Worm (Caenorhabditis elegans) whole organism, L4 larva: ENCODE results near the gene cyn-16.

Source experiments
- D1046.2 ChIP-seq: fragments of 200-800 bp; sonication (Bioruptor generic); IDR thresholded peaks from 2 replicates; pipeline ENCODE4 v1.3.6; 2022; ENCODE audit warnings: missing genetic modification characterization, missing compliant biosample characterization
- F44E2.7 ChIP-seq: fragments of 200-800 bp; sonication (Bioruptor generic); IDR thresholded peaks from 2 replicates; pipeline ENCODE4 v2.1.2; 2022; ENCODE audit warnings: missing genetic modification characterization, missing compliant biosample characterization
- T20F7.1 ChIP-seq: fragments of 200-800 bp; sonication (Bioruptor generic); optimal IDR thresholded peaks from 2 replicates; lab custom pipeline; 2018; ENCODE audit warnings: mild to moderate bottlenecking, missing genetic modification characterization, missing compliant biosample characterization
- Y105C5A.15 ChIP-seq: fragments of 200-800 bp; sonication (Bioruptor generic); IDR thresholded peaks from 2 replicates; pipeline ENCODE4 v1.3.6; 2022; ENCODE audit warnings: missing genetic modification characterization, missing compliant biosample characterization
- Y48G9A.11 ChIP-seq: fragments of 200-800 bp; sonication (Bioruptor generic); IDR thresholded peaks from 2 replicates; pipeline ENCODE4 v1.3.6; 2022; ENCODE audit warnings: missing genetic modification reagents, missing genetic modification characterization, missing compliant biosample characterization
- ZK337.2 ChIP-seq: fragments of 200-800 bp; sonication (Bioruptor generic); IDR thresholded peaks from 2 replicates; pipeline ENCODE4 v1.3.6; 2022; ENCODE audit warnings: missing genetic modification reagents, missing genetic modification characterization, missing compliant biosample characterization
- ZK546.5 ChIP-seq, 2 experiments: sonication (generic microtip); optimal IDR thresholded peaks; 2 replicates each; lab custom pipeline; 2017; ENCODE audit warnings: missing biosample characterization in 2 of 2, missing genetic modification characterization in 2 of 2
- aha-1 ChIP-seq: fragments of 150-350 bp; peaks from one replicate; lab custom pipeline; 2014; ENCODE audit warnings: missing biosample characterization, missing genetic modification characterization
- ama-1 ChIP-seq: fragments of 150-350 bp; optimal IDR thresholded peaks from 2 replicates; lab custom pipeline; 2014; ENCODE audit warnings: inconsistent platforms, mixed read lengths
- arid-1 ChIP-seq: fragments of 200-800 bp; sonication (Bioruptor generic); conservative IDR thresholded peaks from 2 replicates; pipeline ENCODE4 v1.3.6; 2022; ENCODE audit warnings: missing genetic modification reagents, missing genetic modification characterization, missing compliant biosample characterization
- attf-4 ChIP-seq: sonication (generic microtip); optimal IDR thresholded peaks from 3 replicates; lab custom pipeline; 2017; ENCODE audit warnings: missing biosample characterization, missing genetic modification characterization
- ceh-28 ChIP-seq: fragments of 150-350 bp; optimal IDR thresholded peaks from 2 replicates; lab custom pipeline; 2014; ENCODE audit warnings: missing biosample characterization, missing genetic modification reagents, missing genetic modification characterization
- ceh-32 ChIP-seq: sonication (generic microtip); optimal IDR thresholded peaks from 2 replicates; lab custom pipeline; 2016; ENCODE audit warnings: mild to moderate bottlenecking, missing genetic modification characterization, missing compliant biosample characterization; ENCODE audit not compliant: poor library complexity
- ceh-62 ChIP-seq: sonication (generic microtip); optimal IDR thresholded peaks from 2 replicates; lab custom pipeline; 2017; ENCODE audit warnings: missing biosample characterization, missing genetic modification characterization
- ceh-82 ChIP-seq: sonication (generic microtip); optimal IDR thresholded peaks from 2 replicates; lab custom pipeline; 2017; ENCODE audit warnings: missing biosample characterization, missing genetic modification characterization
- dmd-6 ChIP-seq: fragments of 200-800 bp; sonication (Bioruptor generic); IDR thresholded peaks from 2 replicates; pipeline ENCODE4 v1.3.6; 2022; ENCODE audit warnings: missing genetic modification reagents, missing genetic modification characterization, missing compliant biosample characterization
- duxl-1 ChIP-seq: sonication (generic microtip); optimal IDR thresholded peaks from 2 replicates; lab custom pipeline; 2016; ENCODE audit warnings: mild to moderate bottlenecking, missing genetic modification characterization, moderate library complexity, missing compliant biosample characterization; ENCODE audit not compliant: poor library complexity
- dve-1 ChIP-seq: sonication (generic microtip); optimal IDR thresholded peaks from 2 replicates; lab custom pipeline; 2017; ENCODE audit warnings: antibody characterized with exemption, mild to moderate bottlenecking, missing genetic modification characterization, missing compliant biosample characterization; ENCODE audit not compliant: insufficient read depth
- hif-1 ChIP-seq, 2 experiments: sonication (generic microtip); optimal IDR thresholded peaks; 2 replicates each; lab custom pipeline; 2016 to 2017; ENCODE audit warnings: missing compliant biosample characterization in 2 of 2, missing genetic modification characterization in 2 of 2, missing genetic modification reagents in 2 of 2, missing genotype in 2 of 2, mild to moderate bottlenecking in 1 of 2
- hlh-11 ChIP-seq: fragments of 200-800 bp; sonication (Bioruptor generic); optimal IDR thresholded peaks from 2 replicates; lab custom pipeline; 2018; ENCODE audit warnings: mild to moderate bottlenecking, missing genetic modification characterization, missing compliant biosample characterization
- hmg-1.1 ChIP-seq: fragments of 200-800 bp; sonication (Bioruptor generic); IDR thresholded peaks from 2 replicates; pipeline ENCODE4 v1.3.6; 2022; ENCODE audit warnings: missing genetic modification reagents, missing genetic modification characterization, missing compliant biosample characterization
- jun-1 ChIP-seq: fragments of 150-350 bp; optimal IDR thresholded peaks from 2 replicates; lab custom pipeline; 2014; ENCODE audit warnings: missing biosample characterization, missing genetic modification reagents, missing genetic modification characterization
- lin-13 ChIP-seq: fragments of 150-350 bp; optimal IDR thresholded peaks from 2 replicates; lab custom pipeline; 2014; ENCODE audit warnings: missing biosample characterization, missing genetic modification reagents, missing genetic modification characterization
- lin-15B ChIP-seq: fragments of 150-350 bp; sonication (generic microtip); optimal IDR thresholded peaks from 3 replicates; lab custom pipeline; 2014; ENCODE audit warnings: missing biosample characterization, missing genetic modification characterization
- lin-29 ChIP-seq: fragments of 200-800 bp; sonication (Bioruptor generic); IDR thresholded peaks from 2 replicates; pipeline ENCODE4 v1.3.6; 2022; ENCODE audit warnings: missing genetic modification reagents, missing genetic modification characterization, missing compliant biosample characterization
- lin-38 ChIP-seq: fragments of 200-800 bp; sonication (Bioruptor generic); IDR thresholded peaks from 2 replicates; pipeline ENCODE4 v1.3.6; 2022; ENCODE audit warnings: missing genetic modification reagents, missing genetic modification characterization, missing compliant biosample characterization
- mdl-1 ChIP-seq, 2 experiments: fragments of 150-350 bp in 1 of 2; sonication (generic microtip) in 1 of 2; optimal IDR thresholded peaks; 2 replicates each; lab custom pipeline; 2014 to 2017; ENCODE audit warnings: missing biosample characterization in 2 of 2, missing genetic modification characterization in 2 of 2
- mdt-29 ChIP-seq: fragments of 200-800 bp; sonication (Bioruptor generic); IDR thresholded peaks from 2 replicates; pipeline ENCODE4 v1.3.6; 2022; ENCODE audit warnings: missing genetic modification reagents, missing genetic modification characterization, missing compliant biosample characterization
- mep-1 ChIP-seq: fragments of 150-350 bp; sonication (generic microtip); optimal IDR thresholded peaks from 3 replicates; lab custom pipeline; 2014; ENCODE audit warnings: missing biosample characterization, missing genetic modification characterization
- mes-2 ChIP-seq: sonication (generic microtip); optimal IDR thresholded peaks from 2 replicates; lab custom pipeline; 2016; ENCODE audit warnings: missing genotype, mild to moderate bottlenecking, missing genetic modification characterization, missing compliant biosample characterization; ENCODE audit not compliant: poor library complexity, severe bottlenecking
- nhr-102 ChIP-seq: sonication (generic microtip); optimal IDR thresholded peaks from 2 replicates; lab custom pipeline; 2016; ENCODE audit warnings: mild to moderate bottlenecking, missing genetic modification characterization, moderate library complexity, missing compliant biosample characterization
- nhr-237 ChIP-seq: sonication (generic microtip); optimal IDR thresholded peaks from 2 replicates; lab custom pipeline; 2017; ENCODE audit warnings: missing biosample characterization, missing genetic modification characterization
- nhr-41 ChIP-seq: fragments of 200-800 bp; sonication (Bioruptor generic); IDR thresholded peaks from 2 replicates; pipeline ENCODE4 v1.3.6; 2022; ENCODE audit warnings: missing genetic modification reagents, missing genetic modification characterization, missing compliant biosample characterization
- nhr-42 ChIP-seq: fragments of 200-800 bp; sonication (Bioruptor generic); IDR thresholded peaks from 2 replicates; pipeline ENCODE4 v1.3.6; 2022; ENCODE audit warnings: missing genetic modification characterization, missing compliant biosample characterization
- nhr-48 ChIP-seq: sonication (generic microtip); optimal IDR thresholded peaks from 2 replicates; lab custom pipeline; 2016; ENCODE audit warnings: mild to moderate bottlenecking, missing genetic modification characterization, missing compliant biosample characterization
- nhr-76 ChIP-seq: fragments of 150-350 bp; optimal IDR thresholded peaks from 2 replicates; lab custom pipeline; 2014; ENCODE audit warnings: missing biosample characterization, missing genetic modification characterization
- nhr-77 ChIP-seq: fragments of 150-350 bp; optimal IDR thresholded peaks from 2 replicates; lab custom pipeline; 2014; ENCODE audit warnings: missing biosample characterization, missing genetic modification characterization
- pqm-1 ChIP-seq: sonication (generic microtip); optimal IDR thresholded peaks from 2 replicates; lab custom pipeline; 2017; ENCODE audit warnings: missing biosample characterization, missing genetic modification characterization
- rbr-2 ChIP-seq: sonication (generic microtip); optimal IDR thresholded peaks from 2 replicates; lab custom pipeline; 2016; ENCODE audit warnings: missing genotype, missing genetic modification characterization, missing compliant biosample characterization
- saeg-2 ChIP-seq: fragments of 200-800 bp; sonication (Bioruptor generic); IDR thresholded peaks from 2 replicates; pipeline ENCODE4 v1.3.6; 2022; ENCODE audit warnings: missing genetic modification reagents, missing genetic modification characterization, missing compliant biosample characterization
- set-16 ChIP-seq: fragments of 200-800 bp; sonication (Bioruptor generic); IDR thresholded peaks from 2 replicates; pipeline ENCODE4 v1.3.6; 2022; ENCODE audit warnings: missing genetic modification reagents, missing genetic modification characterization, missing compliant biosample characterization
- skn-1 ChIP-seq: fragments of 150-350 bp; optimal IDR thresholded peaks from 2 replicates; lab custom pipeline; 2014; ENCODE audit warnings: missing biosample characterization, missing genetic modification characterization
- tra-1 ChIP-seq: fragments of 200-800 bp; sonication (Bioruptor generic); IDR thresholded peaks from 2 replicates; pipeline ENCODE4 v1.3.6; 2022; ENCODE audit warnings: missing genetic modification reagents, missing genetic modification characterization, missing compliant biosample characterization
- unc-39 ChIP-seq: sonication (generic microtip); optimal IDR thresholded peaks from 2 replicates; lab custom pipeline; 2017; ENCODE audit warnings: missing biosample characterization, missing genetic modification characterization
- zag-1 ChIP-seq: fragments of 150-350 bp; optimal IDR thresholded peaks from 2 replicates; lab custom pipeline; 2014; ENCODE audit warnings: missing biosample characterization, missing genetic modification characterization

The cyn-16 gene

DNA sequence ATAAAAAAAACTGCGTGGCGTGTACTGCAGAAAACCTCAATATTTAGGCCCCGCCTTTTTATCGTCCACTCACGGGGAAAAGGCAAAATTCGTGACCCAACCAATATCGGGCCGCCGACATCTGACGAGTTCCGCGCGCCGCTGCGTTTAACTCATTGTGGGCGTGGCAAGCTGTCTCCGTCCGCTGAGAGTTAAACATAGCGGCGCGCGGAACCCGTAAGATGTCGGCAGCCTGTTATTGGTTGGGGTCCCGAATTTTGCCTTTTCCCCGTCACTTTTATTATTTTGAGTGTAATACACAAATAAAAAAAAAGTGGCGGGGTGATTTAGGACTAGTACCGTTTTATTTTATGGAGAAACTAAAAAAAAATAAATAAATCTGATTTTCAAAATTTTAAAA lies 39.8 kb upstream of the cyn-16 start:
- no peak for TF ChIP-seq duxl-1 (tag; lab: Kevin White, UChicago)
- TF ChIP-seq lin-38 (GFP tag; lab: Robert Waterston, UW) = peak; percentile 19; the same call in 1 of the 2 replicates
- peak; percentile 41; the same call in 1 of the 2 replicates for TF ChIP-seq set-16 (GFP tag; lab: Robert Waterston, UW)
- TF ChIP-seq lin-13 = no peak
- TF ChIP-seq, all 104 proteins: peak for 2

DNA sequence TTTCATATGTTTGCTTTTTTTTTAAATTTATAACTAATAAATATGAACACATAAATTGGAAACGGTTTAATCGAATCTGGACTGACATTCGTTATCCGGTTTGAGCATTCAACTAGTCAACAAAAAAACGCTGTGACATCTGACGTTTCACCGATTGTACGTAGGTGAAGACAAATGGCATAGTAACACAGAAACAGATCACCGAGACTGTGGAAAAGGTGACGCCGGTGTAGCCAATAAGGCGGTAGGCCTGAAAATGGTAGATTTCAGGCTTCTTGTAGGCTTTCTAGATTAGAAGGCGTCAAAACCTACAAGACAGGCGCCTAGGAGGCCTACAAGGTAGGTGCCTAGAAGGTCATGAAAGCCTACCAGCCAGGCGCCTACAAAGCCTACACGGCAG lies 34.7 kb upstream of the cyn-16 start:
- no peak for TF ChIP-seq rbr-2
- no peak for TF ChIP-seq mdt-29
- no peak for TF ChIP-seq ZK546.5 (tag; optimal IDR thresholded peaks at IDR 0.05; lab: Kevin White, UChicago)
- TF ChIP-seq aha-1 (tag; lab: Kevin White, UChicago) = peak; percentile 97

DNA sequence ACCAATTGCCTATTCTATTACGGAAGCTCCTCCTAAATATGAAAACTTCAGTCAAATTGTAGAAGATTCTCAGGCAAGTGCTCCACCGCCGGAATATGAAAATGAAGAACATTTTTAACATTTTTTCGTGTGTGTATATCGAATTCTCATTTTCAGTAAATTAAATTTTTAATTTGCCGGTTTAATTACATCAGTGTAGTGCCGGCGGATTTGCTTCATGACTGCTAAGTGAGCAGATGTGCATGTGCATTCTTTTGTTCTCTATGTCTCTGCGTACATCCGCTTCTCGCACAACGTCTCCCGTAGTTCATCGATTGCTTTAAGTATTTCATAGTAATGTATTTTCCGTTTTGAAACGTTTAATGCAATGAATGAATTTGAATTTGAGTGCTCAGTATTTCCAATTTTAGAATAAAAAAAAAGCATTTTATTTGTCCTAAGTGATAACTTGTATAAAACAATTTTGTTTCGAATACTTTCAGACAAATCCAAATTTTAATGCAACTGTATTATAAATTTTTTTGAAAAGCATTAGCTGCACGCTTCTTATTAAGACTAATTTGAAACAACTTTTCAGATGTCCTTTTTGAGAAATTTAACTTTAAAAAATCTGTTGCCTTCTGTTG lies 31.0 kb upstream of the cyn-16 start, which contains the start of gene Y17G7B.22:
TSS of gene Y17G7B.22 (plus strand) at position 576 of the 626 bp plus-strand sequence.
- TF ChIP-seq saeg-2 (GFP tag; lab: Robert Waterston, UW) = no peak
- TF ChIP-seq nhr-41 = no peak
- no peak for TF ChIP-seq ZK337.2 (GFP tag; lab: Robert Waterston, UW)
- no peak for TF ChIP-seq D1046.2 (GFP tag; lab: Robert Waterston, UW)
- no peak for TF ChIP-seq attf-4 (tag; lab: Kevin White, UChicago)
- no peak for TF ChIP-seq lin-29
- no peak for TF ChIP-seq mes-2 (tag; lab: Kevin White, UChicago)
- TF ChIP-seq nhr-102 (tag; lab: Kevin White, UChicago) = no peak
- TF ChIP-seq tra-1 = no peak

ce11 chrII:12064680-12065135 lies 28.2 kb upstream of the cyn-16 start, which contains the start of gene arrd-8:
Gene arrd-8 (plus strand): TSS chrII:12065085.
- TF ChIP-seq nhr-48 (peak; percentile 18), mep-1 (tag; lab: Kevin White, UChicago) (no peak), Y48G9A.11 (no peak), dve-1 (tag; lab: Kevin White, UChicago) (peak; percentile 18), ceh-62 (tag; lab: Kevin White, UChicago) (no peak), dmd-6 (GFP tag; lab: Robert Waterston, UW) (peak; percentile 58), jun-1 (tag; lab: Kevin White, UChicago) (no peak), lin-15B (tag; lab: Kevin White, UChicago) (no peak), ceh-82 (tag; lab: Kevin White, UChicago) (no peak), mdl-1 (tag; optimal IDR thresholded peaks at IDR 0.05; lab: Kevin White, UChicago) (peak in 1 of 2 experiments; percentile 48), F44E2.7 (GFP tag; lab: Robert Waterston, UW) (no peak), ZK546.5 (tag; optimal IDR thresholded peaks at IDR 0.05; lab: Kevin White, UChicago) (no peak), hmg-1.1 (GFP tag; lab: Robert Waterston, UW) (no peak), ceh-32 (tag; lab: Kevin White, UChicago) (no peak), hlh-11 (tag; lab: Kevin White, UChicago) (peak; percentile 17), lin-29 (no peak), unc-39 (tag; lab: Kevin White, UChicago) (no peak), nhr-77 (tag; lab: Kevin White, UChicago) (peak; percentile 20), nhr-102 (tag; lab: Kevin White, UChicago) (no peak), ama-1 (lab: Kevin White, UChicago) (no peak), D1046.2 (GFP tag; lab: Robert Waterston, UW) (no peak), pqm-1 (tag; lab: Kevin White, UChicago) (peak; percentile 35), ceh-28 (no peak), hif-1 (tag; optimal IDR thresholded peaks at IDR 0.05; lab: Kevin White, UChicago) (peak in 1 of 2 experiments; percentile 7), skn-1 (tag; lab: Kevin White, UChicago) (no peak), nhr-76 (tag; lab: Kevin White, UChicago) (no peak), Y105C5A.15 (GFP tag; lab: Robert Waterston, UW) (no peak), mes-2 (tag; lab: Kevin White, UChicago) (no peak), arid-1 (no peak), T20F7.1 (GFP tag; lab: Kevin White, UChicago) (no peak), set-16 (GFP tag; lab: Robert Waterston, UW) (no peak), nhr-237 (tag; lab: Kevin White, UChicago) (no peak), nhr-42 (GFP tag; lab: Robert Waterston, UW) (no peak), zag-1 (no peak)
